Worm (Caenorhabditis elegans): ENCODE results near the gene srj-27.

ce11 chrV:15162697-15163096, 35.4 kb upstream of the srj-27 start, which contains the start of gene srz-11:
- TF ChIP-seq nhr-237 (tag; optimal IDR thresholded peaks at IDR 0.05) (no peak), lir-3 (tag; optimal IDR thresholded peaks at IDR 0.05; ENCODE audit: poor library complexity) (no peak), nhr-71 (tag; optimal IDR thresholded peaks at IDR 0.05) (no peak), ama-1 (optimal IDR thresholded peaks at IDR 0.05) (no peak), rnt-1 (tag; optimal IDR thresholded peaks at IDR 0.05) (no peak), grh-1 (GFP tag; IDR thresholded peaks at IDR 0.05) (no peak), isw-1 (GFP tag; IDR thresholded peaks at IDR 0.05) (no peak)

All from whole organism, L1 larva.